Fruit fly (Drosophila melanogaster): ENCODE results near the gene CG44215.

DNA sequence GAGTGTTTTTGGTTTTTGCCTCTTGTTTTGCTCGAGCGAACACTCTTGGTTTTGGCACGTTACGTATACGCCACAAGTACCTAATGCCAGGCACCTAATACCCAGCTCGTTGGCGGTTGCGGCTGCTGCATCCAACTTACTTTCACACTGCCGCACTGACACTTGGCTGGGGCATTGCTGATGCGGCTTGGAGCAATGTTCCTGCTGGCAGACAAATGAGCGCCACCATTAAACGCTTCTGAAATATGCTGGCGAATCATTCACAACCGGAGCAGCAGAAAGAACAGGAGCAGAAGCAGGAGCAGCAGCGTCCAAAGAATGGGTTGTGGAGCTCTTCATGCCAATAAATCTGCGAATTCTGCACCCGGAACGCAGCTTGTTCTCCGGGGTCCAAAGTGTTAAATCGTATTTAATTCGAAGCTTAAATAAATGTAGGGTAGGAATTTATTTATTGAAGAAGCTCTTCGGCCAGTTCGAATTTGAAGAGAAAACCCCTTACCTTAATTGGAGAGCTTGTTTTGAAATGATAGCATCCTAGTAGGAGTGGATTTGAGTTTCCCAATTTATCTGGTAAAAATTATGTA, 8.0 kb upstream of the CG44215 start, which contains the start of gene CG3199:
- no peak for TF ChIP-seq Hr4 (GFP tag; optimal IDR thresholded peaks at IDR 0.05)
- no peak for TF ChIP-seq eg (GFP tag; IDR thresholded peaks at IDR 0.05)

All from whole organism, prepupa.